Worm (Caenorhabditis elegans): ENCODE measurements around the gene K02A6.2.
"Not testable (repeated sequence)": the region's sequence is repeated elsewhere in the genome, so short reads cannot be mapped to it uniquely, and the experiment has no call there.

The K02A6.2 gene

DNA sequence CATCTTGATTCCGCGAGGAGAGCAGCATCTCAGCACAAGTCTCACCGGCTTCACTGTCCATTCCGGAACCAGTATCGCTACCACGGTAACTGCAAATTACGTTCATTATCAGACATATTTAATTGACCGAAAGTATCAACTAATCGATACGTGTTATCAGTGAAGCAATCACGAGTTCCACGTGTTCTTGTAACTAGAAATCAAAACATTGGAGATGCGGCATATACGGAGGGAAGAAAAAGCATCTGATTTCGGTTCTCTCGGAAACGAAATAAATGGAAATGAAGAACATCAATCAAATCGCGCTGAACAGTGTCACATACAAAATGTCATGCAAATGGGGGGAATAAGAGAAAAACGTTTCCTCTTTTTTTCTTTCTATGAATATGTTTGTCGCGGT lies 31.6 kb downstream of the K02A6.2 start:
- TF ChIP-seq W03F9.2 (tag; optimal IDR thresholded peaks at IDR 0.05) (no peak), dao-5 (tag; optimal IDR thresholded peaks at IDR 0.05) (no peak), him-1 (tag; optimal IDR thresholded peaks at IDR 0.05) (no peak)

ce11 chrX:8185037-8185436 lies 39.8 kb downstream of the K02A6.2 start, which contains the start of gene C17H11.5:
TSS of gene C17H11.5 (minus strand) at chrX:8185137.
- TF ChIP-seq W03F9.2 (tag; optimal IDR thresholded peaks at IDR 0.05) = no peak
- TF ChIP-seq dao-5 (tag; optimal IDR thresholded peaks at IDR 0.05) = no peak
- no peak for TF ChIP-seq him-1 (tag; optimal IDR thresholded peaks at IDR 0.05)

ce11 chrX:8181590-8182311 lies 43.1 kb downstream of the K02A6.2 start, which contains the start of gene C17H11.4:
TSS of gene C17H11.4 (minus strand) at chrX:8181640.
- not testable (repeated sequence) for TF ChIP-seq dao-5, him-1, W03F9.2 (tag; optimal IDR thresholded peaks at IDR 0.05)
